Worm (Caenorhabditis elegans): Measurements from ENCODE around the gene Y94H6A.3.
A peak's percentile ranks its signal among the peaks of the same experiment; 100 is the strongest.

Gene Y94H6A.3

DNA sequence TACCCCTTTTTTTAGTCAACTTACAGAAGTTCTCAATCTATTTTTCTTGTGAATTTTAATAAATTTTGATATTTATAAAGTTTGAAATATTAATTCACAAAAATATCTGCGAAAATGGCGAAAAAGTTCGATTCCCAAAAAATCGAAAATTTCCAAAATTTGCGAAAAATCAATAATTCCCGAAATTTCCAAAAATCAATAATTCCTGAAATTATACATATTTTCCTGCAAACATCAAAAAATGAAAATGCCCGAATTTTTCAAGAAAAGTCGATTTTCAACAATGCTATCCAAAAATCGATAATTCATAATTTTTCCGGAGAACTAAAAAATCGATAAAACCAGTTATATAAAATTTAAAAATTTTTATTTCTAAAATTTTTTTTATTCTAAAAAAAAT, 26.3 kb upstream of the Y94H6A.3 start:
- peak; percentile 15 for TF ChIP-seq ceh-48 (tag; optimal IDR thresholded peaks at IDR 0.05)
- no peak for TF ChIP-seq hlh-13 (GFP tag; optimal IDR thresholded peaks at IDR 0.05)

DNA sequence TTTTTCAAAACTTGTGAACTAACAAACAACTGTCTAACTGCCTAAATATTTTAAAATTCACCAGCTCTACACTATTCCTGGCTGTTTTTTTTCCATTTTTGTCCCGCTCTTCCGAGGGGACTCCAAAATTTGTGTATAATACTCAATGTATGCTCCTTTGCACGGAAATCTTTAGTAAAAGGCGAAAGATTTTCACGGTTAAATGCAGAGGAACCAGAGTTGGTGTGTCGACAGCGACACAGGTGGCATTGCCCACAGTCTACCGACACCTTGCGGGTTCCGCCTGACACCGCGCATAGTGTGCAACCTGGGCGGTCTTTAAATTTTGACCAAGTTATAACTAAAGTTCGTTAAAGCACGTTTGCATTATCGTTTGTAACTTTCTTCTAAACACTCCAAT, 21.3 kb upstream of the Y94H6A.3 start:
- TF ChIP-seq lim-6 (tag; optimal IDR thresholded peaks at IDR 0.05), result no peak
- no peak for TF ChIP-seq Y22D7AL.16 (tag; optimal IDR thresholded peaks at IDR 0.05)
- no peak for TF ChIP-seq unc-86 (tag; optimal IDR thresholded peaks at IDR 0.05)
- TF ChIP-seq unc-3 (GFP tag; conservative IDR thresholded peaks at IDR 0.05), result no peak
- no peak for TF ChIP-seq unc-3 (tag; optimal IDR thresholded peaks at IDR 0.05)
- no peak for TF ChIP-seq rnt-1 (tag; optimal IDR thresholded peaks at IDR 0.05)
- TF ChIP-seq ceh-14 (tag; optimal IDR thresholded peaks at IDR 0.05), result no peak
- TF ChIP-seq madf-2 (tag; optimal IDR thresholded peaks at IDR 0.05), result no peak
- TF ChIP-seq fkh-6 (tag; optimal IDR thresholded peaks at IDR 0.05), result no peak
- no peak for TF ChIP-seq C08G9.2 (tag; optimal IDR thresholded peaks at IDR 0.05)
- no peak for TF ChIP-seq sox-4 (tag; optimal IDR thresholded peaks at IDR 0.05)
- TF ChIP-seq ets-4 (tag; optimal IDR thresholded peaks at IDR 0.05), result no peak
- no peak for TF ChIP-seq ztf-16 (tag; optimal IDR thresholded peaks at IDR 0.05)
- TF ChIP-seq ref-2 (tag; optimal IDR thresholded peaks at IDR 0.05), result no peak
- TF ChIP-seq ceh-48 (tag; optimal IDR thresholded peaks at IDR 0.05), result no peak
- no peak for TF ChIP-seq nfya-1 (tag; optimal IDR thresholded peaks at IDR 0.05)
- TF ChIP-seq ceh-2 (tag; optimal IDR thresholded peaks at IDR 0.05), result no peak

DNA sequence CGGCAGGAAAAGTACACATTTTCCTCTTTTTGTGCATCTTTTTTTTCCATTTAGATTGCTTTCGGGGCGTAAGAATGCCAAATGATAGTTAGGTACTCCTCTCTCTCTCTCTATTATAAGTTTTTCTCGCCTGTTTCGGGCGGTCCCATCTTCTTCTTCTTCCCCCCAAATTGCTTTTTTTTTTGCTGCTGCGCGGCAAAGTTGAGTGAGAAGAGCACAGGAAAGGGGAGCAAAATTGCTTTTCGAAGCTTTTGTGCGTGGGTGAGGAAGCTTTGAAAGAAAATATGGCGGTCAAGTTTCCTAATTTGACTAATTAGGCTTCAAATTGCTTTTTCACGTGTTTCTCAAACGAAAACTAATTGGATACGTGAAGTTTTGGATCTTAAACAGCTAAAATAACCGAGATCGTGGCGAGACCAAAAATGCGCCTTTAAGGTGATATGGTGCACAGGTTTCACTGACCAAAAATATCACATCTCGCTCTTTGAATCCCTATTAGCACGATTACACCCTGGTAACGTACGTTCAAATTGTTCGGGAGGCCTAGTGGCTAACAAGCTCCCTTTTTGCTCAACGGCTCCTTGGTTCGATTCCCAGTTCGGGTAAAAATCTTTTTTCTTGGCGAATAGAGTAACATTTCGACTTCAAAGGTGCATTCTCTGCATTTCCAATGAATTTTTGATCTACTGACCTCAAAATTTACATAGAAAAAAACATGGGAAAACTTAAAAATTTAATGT, 19.7 kb upstream of the Y94H6A.3 start:
- no peak for TF ChIP-seq ref-2 (tag; optimal IDR thresholded peaks at IDR 0.05)
- TF ChIP-seq pha-4 (tag; optimal IDR thresholded peaks at IDR 0.05), result no peak
- peak; percentile 33 for TF ChIP-seq ceh-14 (tag; optimal IDR thresholded peaks at IDR 0.05)
- no peak for TF ChIP-seq lin-11 (tag; optimal IDR thresholded peaks at IDR 0.05)
- peak; percentile 61 for TF ChIP-seq unc-42 (tag; optimal IDR thresholded peaks at IDR 0.05)

DNA sequence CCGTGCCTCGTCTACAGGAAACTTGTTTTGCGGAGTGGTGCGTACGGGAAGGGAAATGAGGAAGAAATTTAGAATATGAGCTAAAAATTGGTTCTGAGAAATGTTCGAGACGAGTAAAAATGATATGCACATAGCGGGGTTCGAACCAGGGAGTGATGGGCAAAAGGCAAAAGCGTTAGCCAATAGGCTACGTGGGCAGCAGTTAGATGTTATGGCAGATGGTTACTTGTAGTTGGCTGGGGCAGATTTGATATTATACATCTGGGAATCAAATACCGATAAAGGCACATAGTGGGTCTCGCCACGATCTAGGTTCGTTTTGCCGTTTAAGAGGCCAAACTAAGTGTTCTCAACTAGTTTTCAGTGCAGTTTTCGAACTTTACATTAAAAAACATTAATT, 19.0 kb upstream of the Y94H6A.3 start:
- peak; percentile 3 for TF ChIP-seq ref-2 (tag; optimal IDR thresholded peaks at IDR 0.05)
- no peak for TF ChIP-seq syd-9 (tag; optimal IDR thresholded peaks at IDR 0.05)
- peak; percentile 48 for TF ChIP-seq ceh-6 (GFP tag; optimal IDR thresholded peaks at IDR 0.05)
- TF ChIP-seq hlh-6 (tag; optimal IDR thresholded peaks at IDR 0.05), result no peak
- TF ChIP-seq nhr-11 (tag; optimal IDR thresholded peaks at IDR 0.05), result no peak
- TF ChIP-seq hlh-15 (tag; optimal IDR thresholded peaks at IDR 0.05), result no peak

DNA sequence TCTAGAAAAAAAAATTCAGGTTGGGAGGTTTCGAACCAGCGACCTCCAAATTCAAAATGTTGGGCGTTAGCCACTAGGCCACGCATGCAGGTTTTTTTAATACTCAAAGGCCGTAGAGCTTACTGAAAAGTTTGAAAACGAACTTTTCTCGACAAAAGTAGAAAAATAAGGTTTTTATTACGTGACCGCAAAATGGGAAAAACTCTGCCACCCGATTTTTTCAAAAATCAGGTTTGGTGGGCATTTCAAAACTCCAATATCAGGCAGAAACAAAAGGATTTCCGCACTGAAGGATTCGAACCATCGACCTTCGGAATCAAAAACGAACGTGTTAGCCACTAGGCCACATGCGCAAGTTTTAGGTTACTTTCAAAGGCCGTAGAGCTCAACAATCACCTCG, 17.6 kb upstream of the Y94H6A.3 start:
- no peak for TF ChIP-seq pros-1 (tag; optimal IDR thresholded peaks at IDR 0.05)
- no peak for TF ChIP-seq ceh-45 (GFP tag; IDR thresholded peaks at IDR 0.05)
- no peak for TF ChIP-seq fkh-10 (GFP tag; optimal IDR thresholded peaks at IDR 0.05)

DNA sequence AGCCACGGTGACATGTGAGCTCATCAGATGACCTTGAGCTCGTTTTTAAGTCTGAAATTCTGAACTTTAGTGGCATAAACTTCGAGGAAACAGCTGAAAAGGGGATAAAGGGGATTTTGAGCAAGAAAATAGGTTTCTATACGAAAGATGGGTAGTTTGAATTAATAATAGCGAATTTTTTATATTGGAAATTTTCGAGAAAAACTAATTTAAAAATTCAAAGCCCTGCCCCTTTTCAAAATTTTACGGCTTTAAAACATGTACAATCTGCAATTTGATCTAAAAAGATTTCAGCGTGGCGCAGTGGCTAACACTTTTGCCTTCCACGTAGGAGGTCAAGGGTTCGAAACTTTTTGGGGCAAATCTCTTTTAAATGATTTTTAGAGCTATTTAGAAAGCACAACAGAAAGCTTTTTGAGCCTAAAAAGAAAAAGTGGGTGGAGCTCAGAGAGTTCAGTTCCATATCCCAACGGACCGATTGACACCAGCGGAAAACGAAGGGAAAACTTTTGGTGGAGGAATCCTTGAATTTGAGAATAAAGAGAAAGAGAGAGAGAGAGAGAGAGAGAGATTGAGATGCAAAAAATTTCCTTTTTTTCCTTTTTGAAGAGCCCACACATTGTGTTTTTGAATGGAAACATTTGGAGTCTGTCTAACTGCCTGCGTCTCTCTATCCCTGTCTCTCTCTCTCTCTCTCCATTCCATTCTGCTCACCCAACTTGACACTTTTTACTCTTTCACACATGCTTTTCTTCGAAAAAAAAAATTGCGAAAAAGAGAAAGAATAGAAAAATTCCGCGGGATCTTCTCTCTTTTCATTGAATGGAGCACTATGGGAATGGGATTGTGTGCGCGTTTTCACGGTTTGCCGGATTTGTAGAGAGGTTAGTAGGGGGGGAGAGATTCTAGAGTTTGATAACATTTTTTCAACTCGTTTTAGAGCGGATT, 12.1 kb upstream of the Y94H6A.3 start, which contains the start of gene Y69A2AR.31:
TSS of gene Y69A2AR.31 (minus strand) at position 51 of the 948 bp plus-strand sequence.
- TF ChIP-seq nfya-1 (tag; optimal IDR thresholded peaks at IDR 0.05) (peak; percentile 3), rnt-1 (tag; optimal IDR thresholded peaks at IDR 0.05) (no peak)
